Fruit fly (Drosophila melanogaster) whole organism, embryonic: ENCODE results near the gene Usp14.

Source experiments
- CG1024 ChIP-seq: fragments of 200-800 bp; sonication (Bioruptor generic); IDR thresholded peaks from 2 replicates; pipeline ENCODE4 v1.3.6; 2022; ENCODE audit warnings: missing biosample characterization, missing genetic modification characterization
- CG10565 ChIP-seq: fragments of 200-800 bp; sonication (Bioruptor generic); optimal IDR thresholded peaks from 3 replicates; lab custom pipeline; 2016; ENCODE audit warnings: missing biosample characterization, mild to moderate bottlenecking, missing genetic modification characterization
- CG10654 ChIP-seq: fragments of 200-800 bp; sonication (Bioruptor generic); optimal IDR thresholded peaks from 2 replicates; lab custom pipeline; 2016; ENCODE audit warnings: missing biosample characterization, missing genetic modification characterization
- CG11398 ChIP-seq: fragments of 200-800 bp; sonication (Bioruptor generic); optimal IDR thresholded peaks from 2 replicates; lab custom pipeline; 2016; ENCODE audit warnings: missing biosample characterization, missing genetic modification characterization
- CG12104 ChIP-seq: fragments of 200-800 bp; sonication (Bioruptor generic); optimal IDR thresholded peaks from 3 replicates; lab custom pipeline; 2016; ENCODE audit warnings: missing biosample characterization, missing genetic modification characterization
- CG14014 ChIP-seq: fragments of 200-800 bp; sonication (Bioruptor generic); IDR thresholded peaks from 2 replicates; pipeline ENCODE4 v1.3.6; 2022; ENCODE audit warnings: missing biosample characterization, missing genetic modification characterization
- CG15011 ChIP-seq: fragments of 200-800 bp; sonication (Bioruptor generic); optimal IDR thresholded peaks from 3 replicates; lab custom pipeline; 2018; ENCODE audit warnings: missing biosample characterization, mild to moderate bottlenecking, missing genetic modification characterization
- CG17186 ChIP-seq: fragments of 200-800 bp; sonication (Bioruptor generic); optimal IDR thresholded peaks from 3 replicates; lab custom pipeline; 2017; ENCODE audit warnings: missing biosample characterization, missing genetic modification reagents, missing genetic modification characterization
- CG2116 ChIP-seq: fragments of 200-800 bp; sonication (Bioruptor generic); optimal IDR thresholded peaks from 3 replicates; lab custom pipeline; 2018; ENCODE audit warnings: missing biosample characterization, mild to moderate bottlenecking, missing genetic modification characterization
- CG2889 ChIP-seq: fragments of 200-800 bp; sonication (Bioruptor generic); IDR thresholded peaks from 3 replicates; pipeline ENCODE4 v1.3.6; 2022; ENCODE audit warnings: missing biosample characterization, missing genetic modification characterization
- CG4328 ChIP-seq: fragments of 200-800 bp; sonication (Bioruptor generic); optimal IDR thresholded peaks from 3 replicates; lab custom pipeline; 2017; ENCODE audit warnings: missing biosample characterization, missing genetic modification reagents, missing genetic modification characterization
- CG4617 ChIP-seq: fragments of 200-800 bp; sonication (Bioruptor generic); optimal IDR thresholded peaks from 3 replicates; lab custom pipeline; 2016; ENCODE audit warnings: missing biosample characterization, missing genetic modification characterization, borderline replicate concordance
- CG4854 ChIP-seq: fragments of 200-800 bp; sonication (Bioruptor generic); optimal IDR thresholded peaks from 2 replicates; lab custom pipeline; 2016; ENCODE audit warnings: missing biosample characterization, missing genetic modification characterization, inconsistent platforms
- CG5953 ChIP-seq: fragments of 200-800 bp; sonication (Bioruptor generic); IDR thresholded peaks from 2 replicates; pipeline ENCODE4 v1.3.6; 2022; ENCODE audit warnings: missing biosample characterization, missing genetic modification characterization
- CG6765 ChIP-seq: fragments of 200-800 bp; sonication (Bioruptor generic); optimal IDR thresholded peaks from 3 replicates; lab custom pipeline; 2017; ENCODE audit warnings: missing biosample characterization, mild to moderate bottlenecking, missing genetic modification characterization
- CG6791 ChIP-seq: fragments of 200-800 bp; sonication (Bioruptor generic); IDR thresholded peaks from 3 replicates; pipeline ENCODE4 v1.3.6; 2022; ENCODE audit warnings: missing biosample characterization, missing genetic modification characterization; ENCODE audit not compliant: partially characterized antibody
- CG7745 ChIP-seq: fragments of 200-800 bp; sonication (Bioruptor generic); optimal IDR thresholded peaks from 2 replicates; lab custom pipeline; 2018; ENCODE audit warnings: missing biosample characterization, mild to moderate bottlenecking, missing genetic modification characterization, moderate library complexity
- CG8478 ChIP-seq: fragments of >200 bp; optimal IDR thresholded peaks from 2 replicates; lab custom pipeline; 2018
- CG9876 ChIP-seq: fragments of 200-800 bp; sonication (Bioruptor generic); optimal IDR thresholded peaks from 2 replicates; lab custom pipeline; 2016; ENCODE audit warnings: missing biosample characterization, missing genetic modification characterization
- CHES-1-like ChIP-seq: fragments of 200-800 bp; sonication (Bioruptor generic); optimal IDR thresholded peaks from 2 replicates; lab custom pipeline; 2016; ENCODE audit warnings: missing biosample characterization, missing genetic modification characterization
- Camta ChIP-seq: fragments of 200-800 bp; sonication (Bioruptor generic); optimal IDR thresholded peaks from 2 replicates; lab custom pipeline; 2016; ENCODE audit warnings: missing biosample characterization, missing genetic modification characterization
- Dbx ChIP-seq: fragments of 200-800 bp; sonication (Bioruptor generic); IDR thresholded peaks from 3 replicates; pipeline ENCODE4 v1.3.6; 2022; ENCODE audit warnings: missing biosample characterization, missing genetic modification characterization
- Doc2 ChIP-seq: fragments of 200-800 bp; sonication (Bioruptor generic); IDR thresholded peaks from 2 replicates; pipeline ENCODE4 v1.3.6; 2022; ENCODE audit warnings: missing biosample characterization, missing genetic modification characterization
- Ets65A ChIP-seq: fragments of 200-800 bp; sonication (Bioruptor generic); peaks from one replicate; lab custom pipeline; 2016; ENCODE audit warnings: missing biosample characterization, missing genetic modification characterization
- Hr51 ChIP-seq, 2 experiments: fragments of 200-800 bp; sonication (Bioruptor generic); optimal IDR thresholded peaks; 2 replicates in 1 of 2; 3 replicates in 1 of 2; lab custom pipeline; 2016 to 2018; ENCODE audit warnings: missing biosample characterization in 2 of 2, missing genetic modification characterization in 2 of 2, mild to moderate bottlenecking in 1 of 2, moderate library complexity in 1 of 2
- Lhr ChIP-seq: fragments of 200-800 bp; sonication (Bioruptor generic); optimal IDR thresholded peaks from 3 replicates; lab custom pipeline; 2017; ENCODE audit warnings: mild to moderate bottlenecking, missing biosample characterization, missing genetic modification reagents, missing genetic modification characterization
- Myb ChIP-seq: fragments of 200-800 bp; sonication (Bioruptor generic); optimal IDR thresholded peaks from 2 replicates; lab custom pipeline; 2016; ENCODE audit warnings: missing biosample characterization, missing genetic modification characterization
- Oli ChIP-seq: fragments of 200-800 bp; sonication (Bioruptor generic); optimal IDR thresholded peaks from 2 replicates; lab custom pipeline; 2018; ENCODE audit warnings: missing biosample characterization, mild to moderate bottlenecking, missing genetic modification characterization, moderate library complexity
- PHDP ChIP-seq: fragments of 200-800 bp; sonication (Bioruptor generic); optimal IDR thresholded peaks from 3 replicates; lab custom pipeline; 2018; ENCODE audit warnings: missing biosample characterization, mild to moderate bottlenecking, missing genetic modification characterization, moderate library complexity
- Scr ChIP-seq: fragments of 200-800 bp; sonication (Bioruptor generic); IDR thresholded peaks from 2 replicates; pipeline ENCODE4 v1.3.6; 2022; ENCODE audit warnings: missing biosample characterization, missing genetic modification characterization; ENCODE audit not compliant: partially characterized antibody
- Side ChIP-seq: fragments of 200-800 bp; sonication (Bioruptor generic); optimal IDR thresholded peaks from 2 replicates; lab custom pipeline; 2016; ENCODE audit warnings: missing biosample characterization, missing genetic modification characterization
- ara ChIP-seq: fragments of 200-800 bp; sonication (Bioruptor generic); IDR thresholded peaks from 2 replicates; pipeline ENCODE4 v1.3.6; 2022; ENCODE audit warnings: missing biosample characterization, missing genetic modification characterization
- ase ChIP-seq: fragments of 200-800 bp; sonication (Bioruptor generic); IDR thresholded peaks from 3 replicates; pipeline ENCODE4 v1.3.6; 2022; ENCODE audit warnings: missing biosample characterization, missing genetic modification characterization
- bowl ChIP-seq: fragments of 200-800 bp; sonication (Bioruptor generic); IDR thresholded peaks from 2 replicates; pipeline ENCODE4 v1.3.6; 2022; ENCODE audit warnings: missing biosample characterization, missing genetic modification characterization
- crc ChIP-seq: fragments of 200-800 bp; sonication (Bioruptor generic); optimal IDR thresholded peaks from 2 replicates; lab custom pipeline; 2016; ENCODE audit warnings: missing biosample characterization, missing genetic modification characterization
- disco-r ChIP-seq: fragments of 200-800 bp; sonication (Bioruptor generic); optimal IDR thresholded peaks from 2 replicates; lab custom pipeline; 2016; ENCODE audit warnings: missing biosample characterization, missing genetic modification characterization
- dm ChIP-seq: fragments of 200-800 bp; sonication (Bioruptor generic); optimal IDR thresholded peaks from 3 replicates; lab custom pipeline; 2016; ENCODE audit warnings: missing biosample characterization, missing genetic modification characterization
- fd3F ChIP-seq: fragments of 200-800 bp; sonication (Bioruptor generic); optimal IDR thresholded peaks from 2 replicates; lab custom pipeline; 2018; ENCODE audit warnings: missing biosample characterization, mild to moderate bottlenecking, missing genetic modification characterization, moderate library complexity
- grau ChIP-seq: fragments of 200-800 bp; optimal IDR thresholded peaks from 3 replicates; lab custom pipeline; 2019; ENCODE audit warnings: missing biosample characterization, mild to moderate bottlenecking, missing genetic modification characterization, moderate library complexity
- her ChIP-seq: fragments of 200-800 bp; sonication (Bioruptor generic); optimal IDR thresholded peaks from 2 replicates; lab custom pipeline; 2016; ENCODE audit warnings: missing biosample characterization, missing genetic modification characterization
- lola ChIP-seq, 3 experiments: fragments of >200 bp in 2 of 3; fragments of 200-800 bp in 1 of 3; sonication (Bioruptor generic) in 1 of 3; optimal IDR thresholded peaks; 2 replicates each; lab custom pipeline; 2017 to 2019; ENCODE audit warnings: missing biosample characterization in 3 of 3, missing genetic modification characterization in 3 of 3, mild to moderate bottlenecking in 1 of 3, moderate library complexity in 1 of 3
- luna ChIP-seq: fragments of 200-800 bp; sonication (Bioruptor generic); optimal IDR thresholded peaks from 2 replicates; lab custom pipeline; 2016; ENCODE audit warnings: missing biosample characterization, missing genetic modification characterization
- nom ChIP-seq: fragments of 200-800 bp; sonication (Bioruptor generic); optimal IDR thresholded peaks from 2 replicates; lab custom pipeline; 2017; ENCODE audit warnings: missing biosample characterization, missing genetic modification characterization, mild to moderate bottlenecking, moderate library complexity, missing genetic modification reagents
- onecut ChIP-seq: fragments of 200-800 bp; sonication (Bioruptor generic); IDR thresholded peaks from 2 replicates; pipeline ENCODE4 v1.3.6; 2022; ENCODE audit warnings: missing biosample characterization, missing genetic modification characterization
- phol ChIP-seq: fragments of 200-800 bp; sonication (Bioruptor generic); optimal IDR thresholded peaks from 3 replicates; lab custom pipeline; 2018; ENCODE audit warnings: missing biosample characterization, mild to moderate bottlenecking, missing genetic modification characterization, moderate library complexity
- schlank ChIP-seq: fragments of 200-800 bp; sonication (Bioruptor generic); optimal IDR thresholded peaks from 2 replicates; lab custom pipeline; 2018; ENCODE audit warnings: missing biosample characterization, mild to moderate bottlenecking, missing genetic modification characterization
- tgo ChIP-seq: fragments of 200-800 bp; sonication (Bioruptor generic); IDR thresholded peaks from 3 replicates; pipeline ENCODE4 v1.3.6; 2022; ENCODE audit warnings: missing biosample characterization, missing genetic modification characterization
- unc-4 ChIP-seq: fragments of 200-800 bp; sonication (Bioruptor generic); IDR thresholded peaks from 2 replicates; pipeline ENCODE4 v1.3.6; 2022; ENCODE audit warnings: missing biosample characterization, missing genetic modification characterization; ENCODE audit not compliant: partially characterized antibody
- z ChIP-seq: fragments of 200-800 bp; sonication (Bioruptor generic); IDR thresholded peaks from 3 replicates; pipeline ENCODE4 v1.3.6; 2022; ENCODE audit warnings: missing biosample characterization, missing genetic modification characterization

Usp14 gene

DNA sequence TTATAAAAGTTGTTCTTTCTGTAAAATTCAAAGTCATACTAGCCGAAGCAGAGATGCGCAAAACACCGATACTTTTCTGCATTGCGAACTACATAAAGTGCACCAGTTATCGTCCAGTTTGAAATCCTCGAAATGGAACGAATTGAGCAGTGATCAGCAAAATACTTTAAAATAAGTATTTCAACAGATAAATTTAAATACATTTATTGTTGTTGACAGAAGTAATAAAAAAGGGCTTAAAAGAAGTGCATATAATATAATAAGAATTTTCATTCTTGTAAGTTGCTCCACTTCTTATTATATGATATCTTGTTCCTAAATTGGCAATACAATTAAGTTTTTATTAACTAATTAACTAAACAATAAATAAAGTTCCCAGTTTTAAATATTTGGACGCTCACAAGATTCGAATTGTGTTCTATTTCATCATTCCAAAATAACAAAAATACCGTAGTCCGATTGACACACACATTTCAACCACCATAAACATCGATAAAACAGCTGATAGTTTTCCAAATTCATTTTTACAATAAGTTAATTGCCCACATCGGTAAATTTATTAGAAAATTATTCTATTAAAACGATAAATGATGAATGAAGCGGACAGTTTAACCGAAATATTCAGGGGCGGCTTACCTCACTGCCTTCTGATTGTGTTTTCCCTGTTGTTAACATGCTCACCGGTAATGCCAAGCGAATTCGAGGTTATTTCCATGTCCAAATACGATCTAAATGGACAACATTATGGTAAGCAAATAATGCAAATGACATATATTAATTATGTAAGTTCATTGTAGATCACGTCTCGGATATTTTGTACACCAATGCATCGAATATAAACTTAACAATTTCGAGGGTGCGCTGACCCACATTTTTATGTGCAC is at the start of gene Usp14, which contains the start of gene CG4972 (continued):
- TF ChIP-seq CHES-1-like (GFP tag; lab: Kevin White, UChicago) (no peak), disco-r (GFP tag; lab: Kevin White, UChicago) (no peak), phol (tag; lab: Kevin White, UChicago) (peak; percentile 60), schlank (tag; lab: Kevin White, UChicago) (no peak), Dbx (no peak), ase (GFP tag; lab: Robert Waterston, UW) (no peak), CG10654 (GFP tag; lab: Kevin White, UChicago) (no peak), nom (no peak), CG8478 (no peak), Doc2 (GFP tag; lab: Robert Waterston, UW) (no peak), Myb (GFP tag; lab: Kevin White, UChicago) (peak; percentile 41), unc-4 (0 out of 2 replicates have a peak, but pooled peaks have one; percentile 19), Side (GFP tag; lab: Kevin White, UChicago) (no peak), CG12104 (GFP tag; lab: Kevin White, UChicago) (peak; percentile 20), crc (GFP tag; lab: Kevin White, UChicago) (no peak), CG7745 (no peak), Ets65A (GFP tag; lab: Kevin White, UChicago) (peak; percentile 25), grau (tag; lab: Kevin White, UChicago) (peak; percentile 25), Oli (no peak), PHDP (tag; lab: Kevin White, UChicago) (no peak), CG6765 (no peak), CG2889 (no peak), z (GFP tag; lab: Robert Waterston, UW) (no peak), CG4854 (no peak), onecut (GFP tag; lab: Robert Waterston, UW) (no peak), CG1024 (GFP tag; lab: Robert Waterston, UW) (peak; percentile 79; the same call in 1 of the 2 replicates), CG14014 (GFP tag; lab: Robert Waterston, UW) (no peak), dm (GFP tag; lab: Kevin White, UChicago) (no peak), CG4617 (GFP tag; lab: Kevin White, UChicago) (peak; percentile 19), CG17186 (no peak), fd3F (GFP tag; lab: Kevin White, UChicago) (no peak), CG10565 (GFP tag; lab: Kevin White, UChicago) (no peak), CG2116 (GFP tag; lab: Kevin White, UChicago) (peak; percentile 56), luna (GFP tag; lab: Kevin White, UChicago) (no peak), CG15011 (no peak), her (GFP tag; lab: Kevin White, UChicago) (no peak), CG9876 (GFP tag; lab: Kevin White, UChicago) (no peak), CG11398 (no peak), Hr51 (GFP tag; optimal IDR thresholded peaks at IDR 0.05; lab: Kevin White, UChicago) (no peak), CG6791 (GFP tag; lab: Robert Waterston, UW) (peak; percentile 56; the same call in 2 of the 3 replicates), tgo (GFP tag; lab: Robert Waterston, UW) (no peak), Camta (no peak), lola (GFP tag; optimal IDR thresholded peaks at IDR 0.05; lab: Kevin White, UChicago) (peak in 1 of 3 experiments; percentile 2), Scr (peak; percentile 54; the same call in 1 of the 2 replicates), Lhr (GFP tag; lab: Kevin White, UChicago) (peak; percentile 9), ara (no peak), bowl (GFP tag; lab: Robert Waterston, UW) (no peak), CG4328 (GFP tag; lab: Kevin White, UChicago) (no peak), CG5953 (no peak)
